Fruit fly (Drosophila melanogaster): ENCODE measurements around the gene CG6154.

The CG6154 gene

DNA sequence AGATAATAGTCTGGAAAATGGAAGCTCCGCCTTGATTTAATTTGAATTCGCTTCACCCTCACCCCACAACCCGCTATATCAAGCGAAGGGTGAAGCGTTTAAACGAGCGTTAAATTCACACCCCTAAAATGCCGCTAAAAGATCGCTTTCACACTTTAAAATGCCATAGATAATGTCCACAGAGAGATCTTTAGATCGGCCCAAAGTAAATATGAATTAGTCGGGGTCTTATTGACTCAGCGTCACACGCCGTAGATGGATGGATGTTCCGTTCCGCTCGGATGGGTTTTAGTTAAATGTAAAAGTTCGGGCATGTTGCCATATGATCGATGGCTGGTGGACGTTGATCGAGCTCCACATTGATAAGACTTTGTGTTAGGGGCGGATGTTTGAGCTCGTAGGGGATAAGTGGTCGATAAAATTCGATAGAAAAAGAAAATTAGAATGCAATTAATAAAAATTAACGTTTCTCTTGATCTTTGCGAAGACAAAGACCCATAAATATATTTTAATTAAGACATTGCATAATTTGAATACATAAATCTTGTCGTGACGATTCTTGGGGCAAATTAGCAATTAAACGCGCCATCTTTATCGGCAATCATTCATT, 34.3 kb upstream of the CG6154 start (continued):
- TF ChIP-seq D19B (GFP tag; optimal IDR thresholded peaks at IDR 0.05) (peak; percentile 61), fu2 (GFP tag; optimal IDR thresholded peaks at IDR 0.05) (peak; percentile 49), pnt (GFP tag; optimal IDR thresholded peaks at IDR 0.05) (peak; percentile 84), Atf3 (GFP tag; optimal IDR thresholded peaks at IDR 0.05) (peak; percentile 80), BEAF-32 (GFP tag; optimal IDR thresholded peaks at IDR 0.05) (no peak), Dip2 (GFP tag; IDR thresholded peaks at IDR 0.05) (no peak), Ptx1 (GFP tag; IDR thresholded peaks at IDR 0.05) (peak; percentile 58), cwo (GFP tag; optimal IDR thresholded peaks at IDR 0.05) (peak; percentile 78), Hey (tag; optimal IDR thresholded peaks at IDR 0.05) (peak; percentile 85), mam (GFP tag; optimal IDR thresholded peaks at IDR 0.05) (peak; percentile 82), lilli (GFP tag; optimal IDR thresholded peaks at IDR 0.05) (peak; percentile 75), sd (tag; optimal IDR thresholded peaks at IDR 0.05) (peak; percentile 57), ara (GFP tag; IDR thresholded peaks at IDR 0.05) (peak; percentile 90), ranshi (GFP tag; IDR thresholded peaks at IDR 0.05) (peak; percentile 70; the same call in 1 of the 2 replicates), seq (GFP tag; IDR thresholded peaks at IDR 0.05) (peak; percentile 87), CG12942 (GFP tag; optimal IDR thresholded peaks at IDR 0.05) (peak; percentile 88), CG17361 (GFP tag; IDR thresholded peaks at IDR 0.05) (peak; percentile 50; the same call in 2 of the 3 replicates), nerfin-1 (tag; optimal IDR thresholded peaks at IDR 0.05) (peak; percentile 77), MTF-1 (GFP tag; optimal IDR thresholded peaks at IDR 0.05; ENCODE audit: borderline replicate concordance) (peak; percentile 92), CG16815 (GFP tag; optimal IDR thresholded peaks at IDR 0.05) (peak; percentile 27), CG4617 (GFP tag; optimal IDR thresholded peaks at IDR 0.05; ENCODE audit: borderline replicate concordance) (peak; percentile 7), Mes4 (GFP tag; optimal IDR thresholded peaks at IDR 0.05) (peak; percentile 86), dpn (GFP tag; optimal IDR thresholded peaks at IDR 0.05) (peak; percentile 57 to 87), HLH54F (GFP tag; optimal IDR thresholded peaks at IDR 0.05) (peak; percentile 68), CG1832 (GFP tag; optimal IDR thresholded peaks at IDR 0.05) (peak; percentile 31)

DNA sequence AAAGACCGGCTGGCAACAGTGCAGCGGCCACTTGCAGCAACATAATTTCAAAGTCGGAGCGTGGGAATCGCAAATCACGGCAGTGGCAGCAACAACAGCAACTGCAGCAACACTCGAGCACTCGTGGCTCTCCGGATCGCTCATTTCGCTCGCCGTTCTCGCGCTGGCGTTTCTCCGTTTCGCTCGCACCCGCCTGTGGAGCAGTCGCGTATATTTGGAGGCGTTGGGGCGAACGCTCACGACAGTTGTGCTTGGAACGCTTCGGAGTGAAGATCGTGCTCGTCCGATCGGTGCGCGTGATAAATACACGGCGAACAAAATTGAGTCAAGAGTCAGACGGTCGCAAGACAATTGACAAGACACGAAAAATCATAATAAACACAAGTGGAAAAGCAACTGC, 32.4 kb upstream of the CG6154 start, which contains the start of gene CG12290:
Gene CG12290 (plus strand): TSS at position 233 of the 400 bp plus-strand sequence.
- TF ChIP-seq dm (GFP tag; optimal IDR thresholded peaks at IDR 0.05) = peak; percentile 17
- TF ChIP-seq hbn (GFP tag; IDR thresholded peaks at IDR 0.05; ENCODE audit: partially characterized antibody) = 0 out of 2 replicates have a peak, but pooled peaks have one; percentile 33
- peak; percentile 77 for TF ChIP-seq sens-2 (GFP tag; IDR thresholded peaks at IDR 0.05)
- TF ChIP-seq CG10462 (GFP tag; optimal IDR thresholded peaks at IDR 0.05) = no peak
- TF ChIP-seq ken (GFP tag; IDR thresholded peaks at IDR 0.05) = 0 out of 3 replicates have a peak, but pooled peaks have one; percentile 41
- TF ChIP-seq CG8089 (GFP tag; optimal IDR thresholded peaks at IDR 0.05) = no peak
- peak; percentile 6 for TF ChIP-seq CG9727 (GFP tag; optimal IDR thresholded peaks at IDR 0.05)
- TF ChIP-seq CG10431 (GFP tag; optimal IDR thresholded peaks at IDR 0.05) = no peak
- no peak for TF ChIP-seq psq (GFP tag; optimal IDR thresholded peaks at IDR 0.05)
- TF ChIP-seq unc-4 (GFP tag; IDR thresholded peaks at IDR 0.05; ENCODE audit: partially characterized antibody) = peak; percentile 53
- peak; percentile 28 for TF ChIP-seq ems (GFP tag; optimal IDR thresholded peaks at IDR 0.05)
- no peak for TF ChIP-seq CG7745 (tag; optimal IDR thresholded peaks at IDR 0.05)
- TF ChIP-seq pros (GFP tag; optimal IDR thresholded peaks at IDR 0.05) = no peak
- no peak for TF ChIP-seq CG8281 (tag; optimal IDR thresholded peaks at IDR 0.05)
- no peak for TF ChIP-seq CG14860 (GFP tag; IDR thresholded peaks at IDR 0.05; ENCODE audit: partially characterized antibody)
- TF ChIP-seq CG12769 (tag; optimal IDR thresholded peaks at IDR 0.05) = peak; percentile 51
- no peak for TF ChIP-seq pfk (GFP tag; optimal IDR thresholded peaks at IDR 0.05)
- peak; percentile 60; the same call in 1 of the 2 replicates for TF ChIP-seq CG14014 (GFP tag; IDR thresholded peaks at IDR 0.05)
- TF ChIP-seq Six4 (GFP tag; optimal IDR thresholded peaks at IDR 0.05) = peak; percentile 2
- no peak for TF ChIP-seq HLHmδ (GFP tag; optimal IDR thresholded peaks at IDR 0.05)
- peak; percentile 20 for TF ChIP-seq CG1647 (GFP tag; optimal IDR thresholded peaks at IDR 0.05)
- no peak for TF ChIP-seq CG13775 (GFP tag; optimal IDR thresholded peaks at IDR 0.05)
- no peak for TF ChIP-seq MTF-1 (GFP tag; optimal IDR thresholded peaks at IDR 0.05; ENCODE audit: borderline replicate concordance)
- no peak for TF ChIP-seq NC2α (GFP tag; optimal IDR thresholded peaks at IDR 0.05)
- TF ChIP-seq Usf (GFP tag; optimal IDR thresholded peaks at IDR 0.05) = no peak
- no peak for TF ChIP-seq CG7928 (GFP tag; optimal IDR thresholded peaks at IDR 0.05)

Measured in whole organism, embryonic.